Worm (Caenorhabditis elegans) whole organism, early embryonic: ENCODE data around the gene arl-5.

ENCODE experiments used
- B0310.2 ChIP-seq: sonication (generic microtip); optimal IDR thresholded peaks from 2 replicates; lab custom pipeline; 2016; ENCODE audit warnings: mild to moderate bottlenecking, missing genetic modification characterization, missing compliant biosample characterization
- F13C5.2 ChIP-seq: sonication (generic microtip); optimal IDR thresholded peaks from 2 replicates; lab custom pipeline; 2017; ENCODE audit warnings: mild to moderate bottlenecking, missing genetic modification characterization, inconsistent platforms, missing compliant biosample characterization
- aly-1 ChIP-seq: sonication (generic microtip); optimal IDR thresholded peaks from 2 replicates; lab custom pipeline; 2016; ENCODE audit warnings: missing genetic modification characterization, missing compliant biosample characterization
- ama-1 ChIP-seq: fragments of 150-350 bp; optimal IDR thresholded peaks from 2 replicates; lab custom pipeline; 2014
- ceh-13 ChIP-seq: fragments of 200-800 bp; sonication (Bioruptor generic); optimal IDR thresholded peaks from 2 replicates; lab custom pipeline; 2018; ENCODE audit warnings: mild to moderate bottlenecking, missing genetic modification characterization, missing compliant biosample characterization
- ceh-36 ChIP-seq: sonication (generic microtip); optimal IDR thresholded peaks from 2 replicates; lab custom pipeline; 2016; ENCODE audit warnings: missing genetic modification characterization, inconsistent platforms, missing compliant biosample characterization
- ets-7 ChIP-seq: sonication (generic microtip); optimal IDR thresholded peaks from 2 replicates; lab custom pipeline; 2016; ENCODE audit warnings: missing genotype, missing genetic modification characterization, missing compliant biosample characterization
- flt-1 ChIP-seq: fragments of 200-800 bp; sonication (Bioruptor generic); IDR thresholded peaks from 2 replicates; pipeline ENCODE4 v1.3.6; 2022; ENCODE audit warnings: missing genetic modification characterization, missing compliant biosample characterization
- hmbx-1 ChIP-seq: sonication (generic microtip); optimal IDR thresholded peaks from 2 replicates; lab custom pipeline; 2016; ENCODE audit warnings: mild to moderate bottlenecking, missing genetic modification characterization, missing compliant biosample characterization
- hmg-4 ChIP-seq: fragments of 200-800 bp; sonication (Bioruptor generic); optimal IDR thresholded peaks from 2 replicates; lab custom pipeline; 2018; ENCODE audit warnings: mild to moderate bottlenecking, missing genetic modification characterization, missing compliant biosample characterization
- hnd-1 ChIP-seq: sonication (generic microtip); optimal IDR thresholded peaks from 2 replicates; lab custom pipeline; 2016; ENCODE audit warnings: missing genetic modification characterization, missing compliant biosample characterization
- pes-1 ChIP-seq: fragments of 200-800 bp; sonication (Bioruptor generic); IDR thresholded peaks from 2 replicates; pipeline ENCODE4 v1.3.6; 2022; ENCODE audit warnings: missing genetic modification reagents, missing genetic modification characterization, missing compliant biosample characterization
- scrt-1 ChIP-seq: fragments of 200-800 bp; sonication (Bioruptor generic); IDR thresholded peaks from 2 replicates; pipeline ENCODE4 v1.3.6; 2022; ENCODE audit warnings: missing genetic modification characterization, missing compliant biosample characterization
- sea-1 ChIP-seq: fragments of 200-800 bp; sonication (Bioruptor generic); conservative IDR thresholded peaks from 2 replicates; pipeline ENCODE4 v1.3.6; 2022; ENCODE audit warnings: missing genetic modification characterization, missing compliant biosample characterization
- tbx-11 ChIP-seq: fragments of 200-800 bp; sonication (Bioruptor generic); IDR thresholded peaks from 2 replicates; pipeline ENCODE4 v1.3.6; 2022; ENCODE audit warnings: missing genetic modification characterization, missing compliant biosample characterization
- tbx-37 ChIP-seq: fragments of 200-800 bp; sonication (Bioruptor generic); conservative IDR thresholded peaks from 2 replicates; pipeline ENCODE4 v1.3.6; 2022; ENCODE audit warnings: missing genetic modification reagents, missing genetic modification characterization, missing compliant biosample characterization
- tra-4 ChIP-seq: sonication (generic microtip); optimal IDR thresholded peaks from 2 replicates; lab custom pipeline; 2017; ENCODE audit warnings: missing genetic modification characterization, missing compliant biosample characterization

Gene arl-5

ce11 chrIII:9830502-9830901, 7.5 kb downstream of the arl-5 start, which contains the start of gene ZK632.12:
Gene ZK632.12, plus strand, starts transcription at chrIII:9830802.
- TF ChIP-seq aly-1 (tag; lab: Kevin White, UChicago) = no peak
- TF ChIP-seq pes-1 (GFP tag; lab: Robert Waterston, UW) = no peak
- TF ChIP-seq tra-4 (tag; lab: Kevin White, UChicago) = no peak
- TF ChIP-seq hmbx-1 = no peak
- TF ChIP-seq sea-1 (GFP tag; lab: Robert Waterston, UW) = no peak
- no peak for TF ChIP-seq F13C5.2 (tag; lab: Kevin White, UChicago)
- TF ChIP-seq flt-1 = no peak
- TF ChIP-seq ama-1 (lab: Kevin White, UChicago) = no peak
- TF ChIP-seq ceh-13 = no peak

DNA sequence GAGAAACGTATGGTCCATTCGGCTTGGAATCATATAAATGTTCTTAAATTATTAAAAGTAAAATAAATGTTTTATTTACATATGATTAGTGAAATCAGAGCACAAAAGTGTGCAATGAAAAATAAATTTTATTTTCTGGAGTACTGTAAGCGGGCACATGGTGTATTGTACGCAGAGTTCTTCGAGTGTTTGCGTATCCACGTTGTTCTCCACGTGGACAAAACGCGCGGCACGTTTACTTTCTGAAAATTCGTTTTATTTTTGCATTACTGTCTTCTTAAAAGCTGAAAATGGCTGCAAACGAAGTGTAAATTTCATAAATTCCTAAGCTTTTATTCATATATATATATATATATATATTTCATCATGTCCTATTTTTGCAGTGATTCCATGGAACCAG, 9.5 kb downstream of the arl-5 start:
- no peak for TF ChIP-seq pes-1 (GFP tag; lab: Robert Waterston, UW)
- no peak for TF ChIP-seq ceh-36 (tag; lab: Kevin White, UChicago)

ce11 chrIII:9834888-9835287, 11.8 kb downstream of the arl-5 start, which contains the start of gene K11H3.8:
Gene K11H3.8, plus strand, starts transcription at chrIII:9835188.
- TF ChIP-seq hnd-1 (tag; lab: Kevin White, UChicago) = no peak
- no peak for TF ChIP-seq pes-1 (GFP tag; lab: Robert Waterston, UW)
- no peak for TF ChIP-seq aly-1 (tag; lab: Kevin White, UChicago)
- no peak for TF ChIP-seq sea-1 (GFP tag; lab: Robert Waterston, UW)
- no peak for TF ChIP-seq tra-4 (tag; lab: Kevin White, UChicago)
- TF ChIP-seq ceh-36 (tag; lab: Kevin White, UChicago) = no peak
- no peak for TF ChIP-seq tbx-11 (GFP tag; lab: Robert Waterston, UW)
- TF ChIP-seq ama-1 (lab: Kevin White, UChicago) = no peak
- no peak for TF ChIP-seq ets-7 (tag; lab: Kevin White, UChicago)
- no peak for TF ChIP-seq scrt-1 (GFP tag; lab: Robert Waterston, UW)
- no peak for TF ChIP-seq hmbx-1
- TF ChIP-seq ceh-13 = no peak

- TF ChIP-seq pes-1 (GFP tag; lab: Robert Waterston, UW) (no peak), hnd-1 (tag; lab: Kevin White, UChicago) (no peak), ceh-36 (tag; lab: Kevin White, UChicago) (no peak), tbx-37 (GFP tag; lab: Robert Waterston, UW) (no peak), tbx-11 (GFP tag; lab: Robert Waterston, UW) (no peak), ama-1 (lab: Kevin White, UChicago) (no peak), ets-7 (tag; lab: Kevin White, UChicago) (no peak), sea-1 (GFP tag; lab: Robert Waterston, UW) (no peak)
These were observed 20.7 kb downstream of the arl-5 start, which contains the start of gene K11H3.5 for ce11 chrIII:9843715-9844114. Gene K11H3.5, plus strand, starts transcription at chrIII:9843768.

DNA sequence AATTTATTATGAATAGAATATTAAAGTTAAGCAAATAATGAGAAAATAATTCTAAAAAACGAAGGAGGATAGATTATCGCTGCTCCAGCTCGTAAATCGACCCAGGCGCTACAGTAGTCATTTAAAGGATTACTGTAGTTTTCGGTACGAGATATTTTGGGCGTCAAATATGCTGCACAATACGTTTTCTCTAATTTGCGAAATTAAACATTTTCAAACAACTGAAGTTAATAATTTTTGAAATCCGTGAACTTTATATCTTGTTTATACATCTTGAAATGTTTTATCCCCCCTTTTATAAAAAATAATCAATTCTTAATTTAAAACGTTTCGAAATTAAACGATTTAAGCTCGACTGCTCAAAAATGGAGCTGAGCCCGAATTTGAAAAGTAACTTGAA, 23.1 kb downstream of the arl-5 start, which contains the start of gene K11H3.2:
K11H3.2 (plus strand) TSS at position 301 of the 400 bp plus-strand sequence.
- TF ChIP-seq tbx-37 (GFP tag; lab: Robert Waterston, UW) = no peak
- no peak for TF ChIP-seq pes-1 (GFP tag; lab: Robert Waterston, UW)
- no peak for TF ChIP-seq B0310.2 (tag; lab: Kevin White, UChicago)
- TF ChIP-seq flt-1 = no peak
- no peak for TF ChIP-seq hmbx-1
- TF ChIP-seq ceh-36 (tag; lab: Kevin White, UChicago) = no peak
- no peak for TF ChIP-seq ets-7 (tag; lab: Kevin White, UChicago)
- no peak for TF ChIP-seq hmg-4 (GFP tag; lab: Kevin White, UChicago)
- no peak for TF ChIP-seq F13C5.2 (tag; lab: Kevin White, UChicago)
- TF ChIP-seq hnd-1 (tag; lab: Kevin White, UChicago) = no peak
- TF ChIP-seq ama-1 (lab: Kevin White, UChicago) = no peak
- no peak for TF ChIP-seq sea-1 (GFP tag; lab: Robert Waterston, UW)
- TF ChIP-seq tra-4 (tag; lab: Kevin White, UChicago) = no peak

DNA sequence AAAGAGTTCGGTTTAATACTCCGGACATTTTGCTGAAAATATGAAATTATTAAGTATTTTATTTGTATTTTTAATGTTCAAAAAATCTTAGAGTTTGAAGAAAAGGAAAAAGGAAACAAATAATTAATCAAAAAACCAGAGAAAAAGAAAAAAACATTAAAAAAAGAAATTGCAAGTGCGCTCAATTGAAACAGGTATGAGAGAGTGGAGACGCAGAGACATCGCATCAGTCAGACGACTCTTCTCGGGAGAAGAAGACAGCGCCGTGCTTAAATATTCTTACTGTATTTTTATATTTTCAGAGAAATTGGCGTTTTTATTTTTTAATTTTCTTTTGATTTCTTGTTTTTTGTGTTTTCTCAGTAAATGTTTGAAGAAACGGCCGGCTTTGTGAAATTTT, 25.0 kb downstream of the arl-5 start, which contains the start of gene mrpl-36:
mrpl-36 (minus strand) TSS at position 34 of the 400 bp plus-strand sequence.
- TF ChIP-seq hnd-1 (tag; lab: Kevin White, UChicago) = no peak
- no peak for TF ChIP-seq F13C5.2 (tag; lab: Kevin White, UChicago)
- TF ChIP-seq tra-4 (tag; lab: Kevin White, UChicago) = no peak
- TF ChIP-seq flt-1 = no peak
- TF ChIP-seq ceh-13 = no peak
- no peak for TF ChIP-seq ets-7 (tag; lab: Kevin White, UChicago)
- no peak for TF ChIP-seq ama-1 (lab: Kevin White, UChicago)
- no peak for TF ChIP-seq scrt-1 (GFP tag; lab: Robert Waterston, UW)
- TF ChIP-seq tbx-37 (GFP tag; lab: Robert Waterston, UW) = no peak
- TF ChIP-seq aly-1 (tag; lab: Kevin White, UChicago) = no peak
- no peak for TF ChIP-seq hmbx-1
- no peak for TF ChIP-seq tbx-11 (GFP tag; lab: Robert Waterston, UW)
- TF ChIP-seq hmg-4 (GFP tag; lab: Kevin White, UChicago) = no peak
- TF ChIP-seq B0310.2 (tag; lab: Kevin White, UChicago) = no peak
- TF ChIP-seq pes-1 (GFP tag; lab: Robert Waterston, UW) = no peak

DNA sequence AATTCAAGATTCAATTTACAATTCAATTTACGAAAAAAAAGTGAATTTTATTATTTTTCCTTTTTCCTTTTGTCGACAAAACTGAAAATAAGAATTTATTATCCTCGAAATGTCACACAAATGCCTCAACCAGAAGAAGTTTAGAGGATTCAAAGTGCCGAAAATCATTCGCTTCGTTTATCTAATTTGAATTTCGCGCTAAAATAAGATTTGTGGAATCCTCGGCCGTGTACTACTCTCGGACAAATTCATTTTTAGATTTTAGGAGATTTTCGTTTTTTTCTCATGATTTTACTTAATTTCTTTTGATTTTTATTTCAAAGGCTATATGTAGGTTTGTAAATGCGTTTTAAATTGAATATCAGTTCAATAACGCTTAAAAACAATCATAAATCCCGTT, 25.6 kb downstream of the arl-5 start:
- no peak for TF ChIP-seq tbx-11 (GFP tag; lab: Robert Waterston, UW)
- no peak for TF ChIP-seq ama-1 (lab: Kevin White, UChicago)
- TF ChIP-seq tbx-37 (GFP tag; lab: Robert Waterston, UW) = no peak
- no peak for TF ChIP-seq F13C5.2 (tag; lab: Kevin White, UChicago)
- TF ChIP-seq scrt-1 (GFP tag; lab: Robert Waterston, UW) = no peak
- TF ChIP-seq B0310.2 (tag; lab: Kevin White, UChicago) = no peak
- no peak for TF ChIP-seq tra-4 (tag; lab: Kevin White, UChicago)
- TF ChIP-seq aly-1 (tag; lab: Kevin White, UChicago) = no peak
- TF ChIP-seq hmbx-1 = no peak
- no peak for TF ChIP-seq ceh-13
- no peak for TF ChIP-seq hmg-4 (GFP tag; lab: Kevin White, UChicago)
- no peak for TF ChIP-seq ets-7 (tag; lab: Kevin White, UChicago)
- TF ChIP-seq sea-1 (GFP tag; lab: Robert Waterston, UW) = no peak
- TF ChIP-seq hnd-1 (tag; lab: Kevin White, UChicago) = no peak
- no peak for TF ChIP-seq ceh-36 (tag; lab: Kevin White, UChicago)
- no peak for TF ChIP-seq pes-1 (GFP tag; lab: Robert Waterston, UW)
